Fruit fly (Drosophila melanogaster) whole organism, prepupa: Measurements from ENCODE around the gene CG46468.

Experiments
- CG10631 ChIP-seq: fragments of 200-800 bp; sonication (Bioruptor generic); optimal IDR thresholded peaks from 2 replicates; lab custom pipeline; 2016; ENCODE audit warnings: missing biosample characterization, missing genetic modification characterization
- CG11762 ChIP-seq: fragments of 200-800 bp; sonication (Bioruptor generic); optimal IDR thresholded peaks from 3 replicates; lab custom pipeline; 2016; ENCODE audit warnings: missing biosample characterization, missing genetic modification characterization; ENCODE audit not compliant: insufficient read depth
- CG15336 ChIP-seq: fragments of 200-800 bp; sonication (Bioruptor generic); IDR thresholded peaks from 2 replicates; pipeline ENCODE4 v1.3.6; 2022; ENCODE audit warnings: missing biosample characterization, missing genetic modification characterization
- CG16779 ChIP-seq: fragments of 200-800 bp; sonication (Bioruptor generic); optimal IDR thresholded peaks from 3 replicates; lab custom pipeline; 2017; ENCODE audit warnings: missing biosample characterization, mild to moderate bottlenecking, missing genetic modification characterization
- CG32006 ChIP-seq: fragments of 200-800 bp; sonication (Bioruptor generic); optimal IDR thresholded peaks from 3 replicates; lab custom pipeline; 2017; ENCODE audit warnings: missing biosample characterization, mild to moderate bottlenecking, missing genetic modification characterization
- CG6792 ChIP-seq: fragments of 200-800 bp; sonication (Bioruptor generic); optimal IDR thresholded peaks from 3 replicates; lab custom pipeline; 2016; ENCODE audit warnings: missing biosample characterization, missing genetic modification characterization
- CG6808 ChIP-seq: fragments of 200-800 bp; sonication (Bioruptor generic); optimal IDR thresholded peaks from 3 replicates; lab custom pipeline; 2017; ENCODE audit warnings: missing biosample characterization, missing genetic modification characterization, mild to moderate bottlenecking, moderate library complexity, missing genetic modification reagents
- CG8119 ChIP-seq: fragments of 200-800 bp; sonication (Bioruptor generic); IDR thresholded peaks from 3 replicates; pipeline ENCODE4 v1.3.6; 2022; ENCODE audit warnings: missing biosample characterization, missing genetic modification characterization
- Eip78C ChIP-seq: fragments of 200-800 bp; sonication (Bioruptor generic); peaks from one replicate; lab custom pipeline; 2016; ENCODE audit warnings: missing biosample characterization, missing genetic modification characterization
- Ets96B ChIP-seq: fragments of 200-800 bp; optimal IDR thresholded peaks from 2 replicates; lab custom pipeline; 2019; ENCODE audit warnings: missing biosample characterization, mild to moderate bottlenecking, missing genetic modification characterization, moderate library complexity
- Gug ChIP-seq: fragments of 200-800 bp; sonication (Bioruptor generic); IDR thresholded peaks from 2 replicates; pipeline ENCODE4 v1.3.6; 2022; ENCODE audit warnings: missing biosample characterization, missing genetic modification characterization
- fd59A ChIP-seq: fragments of 200-800 bp; sonication (Bioruptor generic); optimal IDR thresholded peaks from 2 replicates; lab custom pipeline; 2017; ENCODE audit warnings: missing biosample characterization, mild to moderate bottlenecking, missing genetic modification characterization, missing genetic modification reagents
- ss ChIP-seq, 2 experiments: fragments of 200-800 bp; sonication (Bioruptor generic); optimal IDR thresholded peaks; 2 replicates in 1 of 2; 3 replicates in 1 of 2; lab custom pipeline; 2017 to 2018; ENCODE audit warnings: mild to moderate bottlenecking in 2 of 2, missing biosample characterization in 2 of 2, missing genetic modification characterization in 2 of 2, moderate library complexity in 1 of 2
- vri ChIP-seq: fragments of 200-800 bp; sonication (Bioruptor generic); optimal IDR thresholded peaks from 3 replicates; lab custom pipeline; 2016; ENCODE audit warnings: missing biosample characterization, mild to moderate bottlenecking, missing genetic modification characterization

DNA sequence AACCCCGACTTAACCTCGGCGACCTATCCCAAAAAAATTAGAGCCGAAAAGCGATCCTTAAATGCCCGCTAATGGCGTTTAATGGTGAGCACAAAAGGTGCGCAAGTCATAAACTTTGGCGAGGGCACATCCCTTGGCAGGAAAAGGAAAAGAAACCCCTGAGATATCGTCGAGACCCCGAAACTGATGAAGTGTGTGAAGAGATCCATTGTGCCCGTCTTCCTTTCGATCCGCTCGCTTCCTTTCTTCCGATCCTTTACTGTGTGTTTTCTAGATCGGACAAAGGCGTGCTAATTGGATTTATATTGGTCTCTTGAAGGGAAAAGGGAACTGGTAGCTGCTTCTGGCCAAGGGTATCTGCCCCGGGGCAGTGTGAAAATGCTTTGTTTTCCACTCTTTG, 36.0 kb upstream of the CG46468 start:
- TF ChIP-seq Ets96B (tag; lab: Kevin White, UChicago): no peak
- TF ChIP-seq CG6792 (GFP tag; lab: Kevin White, UChicago): no peak
- no peak for TF ChIP-seq CG10631 (GFP tag; lab: Kevin White, UChicago)
- TF ChIP-seq fd59A (GFP tag; lab: Kevin White, UChicago): no peak
- no peak for TF ChIP-seq Gug (GFP tag; lab: Robert Waterston, UW)
- TF ChIP-seq CG6808: no peak
- no peak for TF ChIP-seq vri
- no peak for TF ChIP-seq CG32006 (GFP tag; lab: Kevin White, UChicago)
- TF ChIP-seq CG11762 (GFP tag; lab: Kevin White, UChicago): no peak
- TF ChIP-seq CG8119: no peak
- no peak for TF ChIP-seq CG15336 (GFP tag; lab: Robert Waterston, UW)
- TF ChIP-seq ss (GFP tag; optimal IDR thresholded peaks at IDR 0.05; lab: Kevin White, UChicago): no peak
- no peak for TF ChIP-seq CG16779 (tag; lab: Kevin White, UChicago)
- no peak for TF ChIP-seq Eip78C
